Worm (Caenorhabditis elegans) whole organism, L2 larva: ENCODE results near the gene B0334.13.

Source experiments
- Y55F3AM.14 ChIP-seq: fragments of 200-800 bp; sonication (Bioruptor generic); optimal IDR thresholded peaks from 2 replicates; lab custom pipeline; 2018; ENCODE audit warnings: mild to moderate bottlenecking, missing genetic modification characterization, missing compliant biosample characterization
- ama-1 ChIP-seq: fragments of 150-350 bp; optimal IDR thresholded peaks from 2 replicates; lab custom pipeline; 2018; ENCODE audit warnings: inconsistent platforms
- nhr-237 ChIP-seq: fragments of 150-350 bp; optimal IDR thresholded peaks from 2 replicates; lab custom pipeline; 2014; ENCODE audit warnings: missing biosample characterization, missing genetic modification characterization
- nhr-77 ChIP-seq: fragments of 150-350 bp; optimal IDR thresholded peaks from 2 replicates; lab custom pipeline; 2014; ENCODE audit warnings: missing biosample characterization, missing genetic modification characterization
- snpc-4 ChIP-seq: fragments of 150-350 bp; optimal IDR thresholded peaks from 2 replicates; lab custom pipeline; 2014; ENCODE audit warnings: missing biosample characterization, missing genetic modification characterization
- unc-55 ChIP-seq: fragments of 150-350 bp; sonication (generic microtip); optimal IDR thresholded peaks from 3 replicates; lab custom pipeline; 2014; ENCODE audit warnings: missing biosample characterization, missing genetic modification reagents, missing genetic modification characterization
- unc-62 ChIP-seq: fragments of 150-350 bp; optimal IDR thresholded peaks from 2 replicates; lab custom pipeline; 2014; ENCODE audit warnings: missing biosample characterization, missing genetic modification reagents, missing genetic modification characterization

- TF ChIP-seq unc-55 (GFP tag; lab: Kevin White, UChicago): no peak
- TF ChIP-seq nhr-237 (tag; lab: Kevin White, UChicago): no peak
- no peak for TF ChIP-seq snpc-4 (tag; lab: Kevin White, UChicago)
- TF ChIP-seq nhr-77 (tag; lab: Kevin White, UChicago): no peak
- TF ChIP-seq Y55F3AM.14 (GFP tag; lab: Kevin White, UChicago): no peak
- TF ChIP-seq ama-1: no peak
- no peak for TF ChIP-seq unc-62
Observed at ce11 chrII:11443128-11443527, 45.0 kb upstream of the B0334.13 start.
